Fruit fly (Drosophila melanogaster) whole organism, embryonic: Measurements from ENCODE around the gene CG5727.

Source experiments
- Bteb2 ChIP-seq: fragments of 200-800 bp; sonication (Bioruptor generic); optimal IDR thresholded peaks from 2 replicates; lab custom pipeline; 2016; ENCODE audit warnings: missing biosample characterization, missing genetic modification characterization
- CG10321 ChIP-seq: fragments of 200-800 bp; sonication (Bioruptor generic); IDR thresholded peaks from 2 replicates; pipeline ENCODE4 v1.3.6; 2022; ENCODE audit warnings: missing biosample characterization, missing genetic modification characterization
- CG11560 ChIP-seq: fragments of 200-800 bp; sonication (Bioruptor generic); IDR thresholded peaks from 3 replicates; pipeline ENCODE4 v1.3.6; 2022; ENCODE audit warnings: missing biosample characterization, missing genetic modification characterization
- CG11723 ChIP-seq: fragments of 200-800 bp; sonication (Bioruptor generic); optimal IDR thresholded peaks from 2 replicates; lab custom pipeline; 2017; ENCODE audit warnings: missing biosample characterization, mild to moderate bottlenecking, missing genetic modification characterization
- CG12071 ChIP-seq: fragments of 200-800 bp; sonication (Bioruptor generic); optimal IDR thresholded peaks from 3 replicates; lab custom pipeline; 2018; ENCODE audit warnings: missing biosample characterization, mild to moderate bottlenecking, missing genetic modification characterization
- CG13624 ChIP-seq: fragments of 200-800 bp; sonication (Bioruptor generic); optimal IDR thresholded peaks from 2 replicates; lab custom pipeline; 2016; ENCODE audit warnings: missing biosample characterization, missing genetic modification characterization
- CG1603 ChIP-seq: fragments of 200-800 bp; sonication (Bioruptor generic); optimal IDR thresholded peaks from 2 replicates; lab custom pipeline; 2019; ENCODE audit warnings: missing biosample characterization, mild to moderate bottlenecking, missing genetic modification characterization, moderate library complexity
- CG17186 ChIP-seq: fragments of 200-800 bp; sonication (Bioruptor generic); optimal IDR thresholded peaks from 3 replicates; lab custom pipeline; 2017; ENCODE audit warnings: missing biosample characterization, missing genetic modification reagents, missing genetic modification characterization
- CG18262 ChIP-seq: fragments of 200-800 bp; optimal IDR thresholded peaks from 3 replicates; lab custom pipeline; 2019; ENCODE audit warnings: missing biosample characterization, mild to moderate bottlenecking, missing genetic modification characterization, moderate library complexity
- CG18764 ChIP-seq: fragments of 200-800 bp; sonication (Bioruptor generic); optimal IDR thresholded peaks from 3 replicates; lab custom pipeline; 2016; ENCODE audit warnings: missing biosample characterization, missing genetic modification characterization
- CG2116 ChIP-seq: fragments of 200-800 bp; sonication (Bioruptor generic); optimal IDR thresholded peaks from 3 replicates; lab custom pipeline; 2018; ENCODE audit warnings: missing biosample characterization, mild to moderate bottlenecking, missing genetic modification characterization
- CG2712 ChIP-seq: fragments of 200-800 bp; optimal IDR thresholded peaks from 3 replicates; lab custom pipeline; 2019; ENCODE audit warnings: missing biosample characterization, mild to moderate bottlenecking, missing genetic modification characterization, moderate library complexity
- CG32532 ChIP-seq: fragments of 200-800 bp; sonication (Bioruptor generic); IDR thresholded peaks from 2 replicates; pipeline ENCODE4 v1.3.6; 2022; ENCODE audit warnings: missing biosample characterization, missing genetic modification characterization
- CG4424 ChIP-seq: fragments of 200-800 bp; sonication (Bioruptor generic); optimal IDR thresholded peaks from 3 replicates; lab custom pipeline; 2016; ENCODE audit warnings: missing biosample characterization, missing genetic modification characterization
- CG4730 ChIP-seq: fragments of 200-800 bp; sonication (Bioruptor generic); IDR thresholded peaks from 2 replicates; pipeline ENCODE4 v1.3.6; 2022; ENCODE audit warnings: missing biosample characterization, missing genetic modification characterization
- CG5180 ChIP-seq: fragments of 200-800 bp; sonication (Bioruptor generic); optimal IDR thresholded peaks from 3 replicates; lab custom pipeline; 2017; ENCODE audit warnings: missing biosample characterization, missing genetic modification characterization, mild to moderate bottlenecking, moderate library complexity, missing genetic modification reagents
- CG7271 ChIP-seq: fragments of 200-800 bp; sonication (Bioruptor generic); optimal IDR thresholded peaks from 2 replicates; lab custom pipeline; 2018; ENCODE audit warnings: missing biosample characterization, mild to moderate bottlenecking, missing genetic modification characterization, moderate library complexity
- CG7963 ChIP-seq: fragments of 200-800 bp; sonication (Bioruptor generic); IDR thresholded peaks from 3 replicates; pipeline ENCODE4 v1.3.6; 2022; ENCODE audit warnings: missing biosample characterization, missing genetic modification characterization; ENCODE audit not compliant: partially characterized antibody
- CG8765 ChIP-seq: fragments of 200-800 bp; sonication (Bioruptor generic); IDR thresholded peaks from 2 replicates; pipeline ENCODE4 v1.3.6; 2022; ENCODE audit warnings: missing biosample characterization, missing genetic modification characterization
- CG8924 ChIP-seq: fragments of 200-800 bp; optimal IDR thresholded peaks from 3 replicates; lab custom pipeline; 2019; ENCODE audit warnings: missing biosample characterization, mild to moderate bottlenecking, missing genetic modification characterization, moderate library complexity
- CG9437 ChIP-seq: fragments of 200-800 bp; sonication (Bioruptor generic); optimal IDR thresholded peaks from 2 replicates; lab custom pipeline; 2018; ENCODE audit warnings: missing biosample characterization, mild to moderate bottlenecking, missing genetic modification characterization
- Chrac-16 ChIP-seq: fragments of 200-800 bp; sonication (Bioruptor generic); optimal IDR thresholded peaks from 3 replicates; lab custom pipeline; 2016; ENCODE audit warnings: missing biosample characterization, missing genetic modification characterization
- D19A ChIP-seq: fragments of 200-800 bp; optimal IDR thresholded peaks from 3 replicates; lab custom pipeline; 2019; ENCODE audit warnings: missing biosample characterization, mild to moderate bottlenecking, missing genetic modification characterization, moderate library complexity
- Dfd ChIP-seq, 2 experiments: fragments of >200 bp; optimal IDR thresholded peaks; 2 replicates each; lab custom pipeline; 2017; ENCODE audit warnings: missing biosample characterization in 2 of 2, missing genetic modification characterization in 2 of 2
- Doc3 ChIP-seq: fragments of 200-800 bp; sonication (Bioruptor generic); IDR thresholded peaks from 3 replicates; pipeline ENCODE4 v1.3.6; 2022; ENCODE audit warnings: missing biosample characterization, missing genetic modification characterization; ENCODE audit not compliant: partially characterized antibody
- HHEX ChIP-seq: fragments of 200-800 bp; sonication (Bioruptor generic); optimal IDR thresholded peaks from 3 replicates; lab custom pipeline; 2017; ENCODE audit warnings: missing biosample characterization, mild to moderate bottlenecking, missing genetic modification characterization, missing genetic modification reagents
- HLHmδ ChIP-seq: fragments of 200-800 bp; sonication (Bioruptor generic); optimal IDR thresholded peaks from 2 replicates; lab custom pipeline; 2018; ENCODE audit warnings: missing biosample characterization, mild to moderate bottlenecking, missing genetic modification characterization, moderate library complexity
- Hey ChIP-seq: fragments of 200-800 bp; sonication (Bioruptor generic); optimal IDR thresholded peaks from 3 replicates; lab custom pipeline; 2018; ENCODE audit warnings: missing biosample characterization, mild to moderate bottlenecking, missing genetic modification characterization
- Nf-YC ChIP-seq: fragments of 200-800 bp; optimal IDR thresholded peaks from 3 replicates; lab custom pipeline; 2019; ENCODE audit warnings: missing biosample characterization, mild to moderate bottlenecking, missing genetic modification characterization, moderate library complexity
- Oli ChIP-seq: fragments of 200-800 bp; sonication (Bioruptor generic); optimal IDR thresholded peaks from 2 replicates; lab custom pipeline; 2018; ENCODE audit warnings: missing biosample characterization, mild to moderate bottlenecking, missing genetic modification characterization, moderate library complexity
- Poxn ChIP-seq: fragments of 200-800 bp; sonication (Bioruptor generic); IDR thresholded peaks from 2 replicates; pipeline ENCODE4 v1.3.6; 2022; ENCODE audit warnings: missing biosample characterization, missing genetic modification characterization
- Spps ChIP-seq: fragments of 200-800 bp; sonication (Bioruptor generic); optimal IDR thresholded peaks from 2 replicates; lab custom pipeline; 2018; ENCODE audit warnings: missing biosample characterization, mild to moderate bottlenecking, missing genetic modification characterization
- abd-A ChIP-seq: fragments of 200-800 bp; sonication (Bioruptor generic); optimal IDR thresholded peaks from 3 replicates; lab custom pipeline; 2019; ENCODE audit warnings: missing biosample characterization, mild to moderate bottlenecking, missing genetic modification characterization, moderate library complexity
- caup ChIP-seq: fragments of 200-800 bp; sonication (Bioruptor generic); optimal IDR thresholded peaks from 3 replicates; lab custom pipeline; 2017; ENCODE audit warnings: missing biosample characterization, mild to moderate bottlenecking, missing genetic modification characterization, moderate library complexity; ENCODE audit not compliant: severe bottlenecking
- dati ChIP-seq: fragments of 200-800 bp; sonication (Bioruptor generic); IDR thresholded peaks from 2 replicates; pipeline ENCODE4 v1.3.6; 2022; ENCODE audit warnings: missing biosample characterization, missing genetic modification characterization
- dmrt99B ChIP-seq: fragments of 200-800 bp; sonication (Bioruptor generic); optimal IDR thresholded peaks from 2 replicates; lab custom pipeline; 2018; ENCODE audit warnings: missing biosample characterization, mild to moderate bottlenecking, missing genetic modification characterization, moderate library complexity
- emc ChIP-seq: fragments of 200-800 bp; sonication (Bioruptor generic); optimal IDR thresholded peaks from 2 replicates; lab custom pipeline; 2016; ENCODE audit warnings: missing biosample characterization, missing genetic modification characterization
- ems ChIP-seq: fragments of 200-800 bp; sonication (Bioruptor generic); optimal IDR thresholded peaks from 3 replicates; lab custom pipeline; 2016; ENCODE audit warnings: missing biosample characterization, missing genetic modification characterization
- fd64A ChIP-seq: fragments of 200-800 bp; sonication (Bioruptor generic); optimal IDR thresholded peaks from 3 replicates; lab custom pipeline; 2018; ENCODE audit warnings: missing biosample characterization, mild to moderate bottlenecking, missing genetic modification characterization
- fd96Cb ChIP-seq: fragments of 200-800 bp; sonication (Bioruptor generic); optimal IDR thresholded peaks from 2 replicates; lab custom pipeline; 2018; ENCODE audit warnings: missing biosample characterization, mild to moderate bottlenecking, missing genetic modification characterization, moderate library complexity
- ham ChIP-seq: fragments of 200-800 bp; sonication (Bioruptor generic); IDR thresholded peaks from 2 replicates; pipeline ENCODE4 v1.3.6; 2022; ENCODE audit warnings: missing biosample characterization, missing genetic modification characterization
- lab ChIP-seq: fragments of 200-800 bp; sonication (Bioruptor generic); optimal IDR thresholded peaks from 3 replicates; lab custom pipeline; 2017; ENCODE audit warnings: missing biosample characterization, missing genetic modification characterization, mild to moderate bottlenecking, moderate library complexity, missing genetic modification reagents
- nmo ChIP-seq: fragments of 200-800 bp; sonication (Bioruptor generic); optimal IDR thresholded peaks from 2 replicates; lab custom pipeline; 2018; ENCODE audit warnings: missing biosample characterization, mild to moderate bottlenecking, missing genetic modification characterization, moderate library complexity
- phol ChIP-seq: fragments of 200-800 bp; sonication (Bioruptor generic); optimal IDR thresholded peaks from 3 replicates; lab custom pipeline; 2018; ENCODE audit warnings: missing biosample characterization, mild to moderate bottlenecking, missing genetic modification characterization, moderate library complexity
- prd ChIP-seq, 3 experiments: fragments of >200 bp in 2 of 3; fragments of 200-800 bp in 1 of 3; sonication (Bioruptor generic) in 1 of 3; optimal IDR thresholded peaks in 2 of 3; IDR thresholded peaks in 1 of 3; 2 replicates in 2 of 3; 3 replicates in 1 of 3; pipeline versions ENCODE4 v1.3.6 to Lab custom; 2017 to 2022; ENCODE audit warnings: missing biosample characterization in 1 of 3, missing genetic modification characterization in 1 of 3
- sens ChIP-seq: fragments of 200-800 bp; sonication (Bioruptor generic); peaks from one replicate; lab custom pipeline; 2016; ENCODE audit warnings: missing biosample characterization, missing genetic modification characterization
- shn ChIP-seq: fragments of 200-800 bp; sonication (Bioruptor generic); optimal IDR thresholded peaks from 3 replicates; lab custom pipeline; 2016; ENCODE audit warnings: missing biosample characterization, missing genetic modification characterization
- slp2 ChIP-seq: fragments of 200-800 bp; sonication (Bioruptor generic); optimal IDR thresholded peaks from 2 replicates; lab custom pipeline; 2016; ENCODE audit warnings: missing biosample characterization, missing genetic modification characterization
- vvl ChIP-seq: fragments of 200-800 bp; sonication (Bioruptor generic); IDR thresholded peaks from 2 replicates; pipeline ENCODE4 v1.3.6; 2022; ENCODE audit warnings: missing biosample characterization, missing genetic modification characterization
- wor ChIP-seq: fragments of 200-800 bp; sonication (Bioruptor generic); IDR thresholded peaks from 2 replicates; pipeline ENCODE4 v1.3.6; 2022; ENCODE audit warnings: missing biosample characterization, missing genetic modification characterization

The CG5727 gene

dm6 chr2L:10200847-10201246 lies 9.6 kb downstream of the CG5727 start, which contains the start of the genes Ripalpha and RpL7 (continued):
- peak; percentile 78 for TF ChIP-seq fd96Cb (tag; lab: Kevin White, UChicago)
- TF ChIP-seq shn (GFP tag; lab: Kevin White, UChicago), result peak; percentile 99
- peak; percentile 100 for TF ChIP-seq sens (GFP tag; lab: Kevin White, UChicago)
- TF ChIP-seq nmo (GFP tag; lab: Kevin White, UChicago), result peak; percentile 95
- TF ChIP-seq CG5180 (GFP tag; lab: Kevin White, UChicago), result peak; percentile 89
- peak; percentile 73; the same call in 2 of the 3 replicates for TF ChIP-seq CG11560 (tag; lab: Robert Waterston, UW)
- TF ChIP-seq CG8924 (tag; lab: Kevin White, UChicago), result peak; percentile 89
- TF ChIP-seq CG2712 (tag; lab: Kevin White, UChicago), result peak; percentile 92
- peak; percentile 97 for TF ChIP-seq fd64A (GFP tag; lab: Kevin White, UChicago)
- peak; percentile 94 for TF ChIP-seq Chrac-16
- peak; percentile 100 for TF ChIP-seq lab
- TF ChIP-seq caup (GFP tag; lab: Kevin White, UChicago), result peak; percentile 99
- peak; percentile 88 for TF ChIP-seq CG7963 (GFP tag; lab: Robert Waterston, UW)
- peak; percentile 98 for TF ChIP-seq CG1603 (tag; lab: Kevin White, UChicago)
- peak; percentile 99 for TF ChIP-seq HHEX (GFP tag; lab: Kevin White, UChicago)
- peak; percentile 88 for TF ChIP-seq CG8765 (GFP tag; lab: Robert Waterston, UW)
- peak; percentile 99 for TF ChIP-seq CG17186 (GFP tag; lab: Kevin White, UChicago)
- peak; percentile 100 for TF ChIP-seq CG2116 (GFP tag; lab: Kevin White, UChicago)
- TF ChIP-seq abd-A (tag; lab: Kevin White, UChicago), result no peak
- TF ChIP-seq Bteb2 (GFP tag; lab: Kevin White, UChicago), result peak; percentile 97
- TF ChIP-seq Hey, result peak; percentile 98
- no peak for TF ChIP-seq prd (optimal IDR thresholded peaks at IDR 0.05; lab: Kevin White, UChicago)
- peak; percentile 91 for TF ChIP-seq prd (GFP tag; IDR thresholded peaks at IDR 0.05; lab: Robert Waterston, UW)
- TF ChIP-seq vvl (GFP tag; lab: Robert Waterston, UW), result peak; percentile 98
- peak; percentile 98 for TF ChIP-seq CG32532 (GFP tag; lab: Robert Waterston, UW)
- TF ChIP-seq CG18764, result peak; percentile 98
- TF ChIP-seq CG11723 (GFP tag; lab: Kevin White, UChicago), result peak; percentile 98
- peak; percentile 89 for TF ChIP-seq Oli (tag; lab: Kevin White, UChicago)
- TF ChIP-seq dmrt99B (tag; lab: Kevin White, UChicago), result peak; percentile 84
- no peak for TF ChIP-seq Dfd (GFP tag; optimal IDR thresholded peaks at IDR 0.05; lab: Kevin White, UChicago)
- TF ChIP-seq CG4730, result peak; percentile 88
- peak; percentile 98 for TF ChIP-seq CG12071 (GFP tag; lab: Kevin White, UChicago)
- peak; percentile 51 for TF ChIP-seq D19A (tag; lab: Kevin White, UChicago)
- TF ChIP-seq Nf-YC (tag; lab: Kevin White, UChicago), result peak; percentile 81
- TF ChIP-seq CG18262, result peak; percentile 84
- TF ChIP-seq CG9437 (GFP tag; lab: Kevin White, UChicago), result peak; percentile 88
- peak; percentile 98 for TF ChIP-seq slp2 (GFP tag; lab: Kevin White, UChicago)
- TF ChIP-seq CG13624 (GFP tag; lab: Kevin White, UChicago), result peak; percentile 99
- peak; percentile 98 for TF ChIP-seq CG7271 (tag; lab: Kevin White, UChicago)
- peak; percentile 97 for TF ChIP-seq CG4424
- TF ChIP-seq ems (GFP tag; lab: Kevin White, UChicago), result peak; percentile 95
- peak; percentile 85 for TF ChIP-seq CG10321
- TF ChIP-seq phol, result peak; percentile 97
- peak; percentile 96 for TF ChIP-seq dati
- peak; percentile 96 for TF ChIP-seq ham (GFP tag; lab: Robert Waterston, UW)
- peak; percentile 90 for TF ChIP-seq Spps
- TF ChIP-seq Poxn (GFP tag; lab: Robert Waterston, UW), result peak; percentile 90
- peak; percentile 98 for TF ChIP-seq emc
- TF ChIP-seq HLHmδ (GFP tag; lab: Kevin White, UChicago), result peak; percentile 100
- TF ChIP-seq wor (GFP tag; lab: Robert Waterston, UW), result peak; percentile 77
- TF ChIP-seq Doc3 (GFP tag; lab: Robert Waterston, UW), result peak; percentile 66; the same call in 2 of the 3 replicates
